Worm (Caenorhabditis elegans): ENCODE results near the gene pals-18.

DNA sequence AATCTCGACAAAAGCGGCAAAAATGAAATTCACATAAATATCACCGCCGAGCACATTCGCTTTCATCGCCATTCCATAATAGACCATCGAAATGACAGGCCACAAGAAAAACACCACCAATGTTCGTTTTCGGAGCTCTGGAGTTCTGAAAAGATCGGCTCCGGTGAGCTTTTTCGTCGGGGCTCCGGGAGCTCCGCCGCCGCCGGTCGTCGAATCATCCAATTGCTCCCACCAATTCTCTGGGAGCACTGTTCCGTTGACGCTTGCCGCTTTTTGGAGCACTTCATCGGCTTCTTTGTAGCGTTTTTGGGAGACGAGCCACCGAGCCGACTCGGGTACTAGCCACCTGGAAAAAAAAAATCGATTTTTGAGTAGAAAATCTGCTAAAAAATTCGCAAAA is 18.2 kb downstream of the pals-18 start:
- TF ChIP-seq sptf-1 (tag; optimal IDR thresholded peaks at IDR 0.05) (no peak), hlh-1 (tag; optimal IDR thresholded peaks at IDR 0.05) (no peak), ces-1 (GFP tag; optimal IDR thresholded peaks at IDR 0.05) (no peak), ceh-39 (tag; optimal IDR thresholded peaks at IDR 0.05) (no peak), unc-39 (tag; optimal IDR thresholded peaks at IDR 0.05) (no peak)
